Worm (Caenorhabditis elegans) whole organism, late embryonic: ENCODE results near the gene B0507.7.

Experiments used
- F13H6.1 ChIP-seq: sonication (generic microtip); optimal IDR thresholded peaks from 2 replicates; lab custom pipeline; 2016; ENCODE audit warnings: missing genetic modification characterization, missing compliant biosample characterization
- Y22D7AL.16 ChIP-seq: sonication (generic microtip); optimal IDR thresholded peaks from 2 replicates; lab custom pipeline; 2016; ENCODE audit warnings: missing genetic modification characterization, missing compliant biosample characterization
- ama-1 ChIP-seq: fragments of 150-350 bp; optimal IDR thresholded peaks from 2 replicates; lab custom pipeline; 2014
- ceh-18 ChIP-seq: sonication (generic microtip); optimal IDR thresholded peaks from 2 replicates; lab custom pipeline; 2016; ENCODE audit warnings: missing genetic modification characterization, missing compliant biosample characterization
- ceh-34 ChIP-seq: sonication (generic microtip); optimal IDR thresholded peaks from 2 replicates; lab custom pipeline; 2016; ENCODE audit warnings: mild to moderate bottlenecking, missing genetic modification characterization, missing compliant biosample characterization
- dmd-4 ChIP-seq: sonication (generic microtip); optimal IDR thresholded peaks from 2 replicates; lab custom pipeline; 2016; ENCODE audit warnings: borderline replicate concordance, missing genetic modification characterization, missing compliant biosample characterization
- fkh-10 ChIP-seq: fragments of 150-350 bp; optimal IDR thresholded peaks from 2 replicates; lab custom pipeline; 2014; ENCODE audit warnings: missing biosample characterization, missing genetic modification reagents, missing genetic modification characterization
- hlh-15 ChIP-seq: sonication (generic microtip); optimal IDR thresholded peaks from 2 replicates; lab custom pipeline; 2016; ENCODE audit warnings: missing genetic modification characterization, missing compliant biosample characterization
- nfya-1 ChIP-seq: sonication (generic microtip); optimal IDR thresholded peaks from 2 replicates; lab custom pipeline; 2017; ENCODE audit warnings: missing genetic modification characterization, mild to moderate bottlenecking, missing compliant biosample characterization, antibody characterized with exemption, moderate library complexity
- sox-2 ChIP-seq: fragments of 200-800 bp; sonication (Bioruptor generic); IDR thresholded peaks from 2 replicates; pipeline ENCODE4 v1.3.6; 2022; ENCODE audit warnings: missing genetic modification reagents, missing genetic modification characterization, missing compliant biosample characterization

- TF ChIP-seq ama-1 (lab: Kevin White, UChicago): no peak
- no peak for TF ChIP-seq Y22D7AL.16 (tag; lab: Kevin White, UChicago)
- TF ChIP-seq ceh-34: no peak
- no peak for TF ChIP-seq nfya-1
- TF ChIP-seq hlh-15 (tag; lab: Kevin White, UChicago): no peak
- TF ChIP-seq sox-2 (GFP tag; lab: Robert Waterston, UW): no peak
- TF ChIP-seq dmd-4: no peak
- no peak for TF ChIP-seq fkh-10 (GFP tag; lab: Kevin White, UChicago)
- TF ChIP-seq F13H6.1 (tag; lab: Kevin White, UChicago): no peak
- TF ChIP-seq ceh-18 (tag; lab: Kevin White, UChicago): no peak
Measured at ce11 chrV:8768481-8768959, 10.0 kb upstream of the B0507.7 start, which contains the start of gene B0507.3.
